Fruit fly (Drosophila melanogaster): Measurements from ENCODE around the gene myd.

myd gene

dm6 chr3R:19245399-19245798 is 64.9 kb downstream of the myd start:
- TF ChIP-seq bigmax (GFP tag; optimal IDR thresholded peaks at IDR 0.05): no peak
- TF ChIP-seq CG8290 (GFP tag; optimal IDR thresholded peaks at IDR 0.05): no peak
- TF ChIP-seq CG8290 (tag; optimal IDR thresholded peaks at IDR 0.05): no peak
- no peak for TF ChIP-seq aop (GFP tag; IDR thresholded peaks at IDR 0.05)
- peak; percentile 57 for TF ChIP-seq CTCF (GFP tag; optimal IDR thresholded peaks at IDR 0.05)

- TF ChIP-seq scrt (GFP tag; optimal IDR thresholded peaks at IDR 0.05): peak; percentile 100
- peak; percentile 20 for TF ChIP-seq sens (GFP tag)
- TF ChIP-seq Max (GFP tag; optimal IDR thresholded peaks at IDR 0.05): no peak
- TF ChIP-seq CG10366 (GFP tag; IDR thresholded peaks at IDR 0.05): no peak
- no peak for TF ChIP-seq Asciz (GFP tag; optimal IDR thresholded peaks at IDR 0.05)
- TF ChIP-seq CG15696 (tag; optimal IDR thresholded peaks at IDR 0.05): peak; percentile 54
- no peak for TF ChIP-seq CG1832 (GFP tag; optimal IDR thresholded peaks at IDR 0.05)
- TF ChIP-seq unc-4 (GFP tag; IDR thresholded peaks at IDR 0.05; ENCODE audit: partially characterized antibody): 0 out of 2 replicates have a peak, but pooled peaks have one; percentile 23
- peak; percentile 91 for TF ChIP-seq ewg (GFP tag; optimal IDR thresholded peaks at IDR 0.05)
- TF ChIP-seq CG7271 (tag; optimal IDR thresholded peaks at IDR 0.05): no peak
- no peak for TF ChIP-seq CG4854 (GFP tag; optimal IDR thresholded peaks at IDR 0.05)
- no peak for TF ChIP-seq CG32772 (GFP tag; IDR thresholded peaks at IDR 0.05)
- TF ChIP-seq CG13287 (GFP tag; IDR thresholded peaks at IDR 0.05; ENCODE audit: partially characterized antibody): peak; percentile 18; the same call in 1 of the 2 replicates
- TF ChIP-seq twi (tag; optimal IDR thresholded peaks at IDR 0.05): peak; percentile 48
- TF ChIP-seq lov (optimal IDR thresholded peaks at IDR 0.05): no peak
- no peak for TF ChIP-seq lov (GFP tag; IDR thresholded peaks at IDR 0.05)
- TF ChIP-seq CG15011 (GFP tag; optimal IDR thresholded peaks at IDR 0.05): no peak
- no peak for TF ChIP-seq CG8089 (GFP tag; optimal IDR thresholded peaks at IDR 0.05)
- TF ChIP-seq gro (GFP tag; optimal IDR thresholded peaks at IDR 0.05): no peak
- TF ChIP-seq HmgZ (tag; optimal IDR thresholded peaks at IDR 0.05): no peak
- TF ChIP-seq slbo (GFP tag; IDR thresholded peaks at IDR 0.05): no peak
- TF ChIP-seq Atf6 (GFP tag; IDR thresholded peaks at IDR 0.05): no peak
- TF ChIP-seq Dref (GFP tag; IDR thresholded peaks at IDR 0.05): no peak
- TF ChIP-seq Hand (GFP tag; optimal IDR thresholded peaks at IDR 0.05): no peak
- TF ChIP-seq CG6813 (GFP tag; optimal IDR thresholded peaks at IDR 0.05): peak; percentile 27
- TF ChIP-seq crp (GFP tag; optimal IDR thresholded peaks at IDR 0.05): peak in 1 of 2 experiments; percentile 55
- no peak for TF ChIP-seq Oli (tag; optimal IDR thresholded peaks at IDR 0.05)
- peak; percentile 57 for TF ChIP-seq CG15479 (GFP tag; optimal IDR thresholded peaks at IDR 0.05)
- TF ChIP-seq CG8359 (GFP tag; optimal IDR thresholded peaks at IDR 0.05; ENCODE audit: borderline replicate concordance): no peak
- peak; percentile 70 for TF ChIP-seq fd102C (GFP tag; optimal IDR thresholded peaks at IDR 0.05)
- TF ChIP-seq CG32767 (GFP tag; IDR thresholded peaks at IDR 0.05): peak; percentile 54; the same call in 1 of the 2 replicates
- peak; percentile 91 for TF ChIP-seq nerfin-1 (tag; optimal IDR thresholded peaks at IDR 0.05)
- no peak for TF ChIP-seq Sox102F (GFP tag; optimal IDR thresholded peaks at IDR 0.05)
- TF ChIP-seq grn (GFP tag; optimal IDR thresholded peaks at IDR 0.05): peak; percentile 5
- TF ChIP-seq ac (GFP tag; optimal IDR thresholded peaks at IDR 0.05): peak; percentile 28
- peak; percentile 51; the same call in 1 of the 3 replicates for TF ChIP-seq CG34422 (GFP tag; IDR thresholded peaks at IDR 0.05)
- TF ChIP-seq CG2875 (GFP tag; optimal IDR thresholded peaks at IDR 0.05): no peak
- no peak for TF ChIP-seq Nf-YA (GFP tag; IDR thresholded peaks at IDR 0.05)
- no peak for TF ChIP-seq CG11560 (tag; IDR thresholded peaks at IDR 0.05)
- no peak for TF ChIP-seq D19B (GFP tag; optimal IDR thresholded peaks at IDR 0.05)
- no peak for TF ChIP-seq sr (GFP tag; IDR thresholded peaks at IDR 0.05)
Observed at dm6 chr3R:19246080-19246637, 65.7 kb downstream of the myd start, which contains the start of gene unc79. TSS of gene unc79 (minus strand) at chr3R:19246130.
